Fruit fly (Drosophila melanogaster): ENCODE data around the gene MME1.

- TF ChIP-seq CG32121 (GFP tag; IDR thresholded peaks at IDR 0.05) (peak; percentile 45; the same call in 1 of the 2 replicates), CG4496 (GFP tag; IDR thresholded peaks at IDR 0.05) (peak; percentile 33; the same call in 1 of the 3 replicates), CG9948 (tag; optimal IDR thresholded peaks at IDR 0.05) (no peak), CG8301 (tag; optimal IDR thresholded peaks at IDR 0.05) (no peak)
Measured at dm6 chr2L:7049680-7050289, 22.5 kb downstream of the MME1 start.

All from whole organism, pupa.